Fruit fly (Drosophila melanogaster): ENCODE data around the gene Eig71Ee.
A peak's percentile ranks its signal among the peaks of the same experiment; 100 is the strongest.

Gene Eig71Ee

dm6 chr3L:15675111-15675510, 19.3 kb upstream of the Eig71Ee start (continued):
- TF ChIP-seq CG9727 (GFP tag; optimal IDR thresholded peaks at IDR 0.05) (peak; percentile 90), Lpt (GFP tag; optimal IDR thresholded peaks at IDR 0.05) (no peak), yki (optimal IDR thresholded peaks at IDR 0.05) (no peak), Lhr (GFP tag; optimal IDR thresholded peaks at IDR 0.05) (peak; percentile 45), sug (tag; optimal IDR thresholded peaks at IDR 0.05) (no peak), CG18599 (GFP tag; optimal IDR thresholded peaks at IDR 0.05) (no peak), Atf3 (GFP tag; optimal IDR thresholded peaks at IDR 0.05) (peak; percentile 78), CG11723 (GFP tag; optimal IDR thresholded peaks at IDR 0.05) (peak; percentile 44), CG5245 (GFP tag; optimal IDR thresholded peaks at IDR 0.05) (peak; percentile 43), dysf (GFP tag; IDR thresholded peaks at IDR 0.05) (peak; percentile 28; the same call in 1 of the 3 replicates), psq (GFP tag; optimal IDR thresholded peaks at IDR 0.05) (no peak), Bteb2 (GFP tag; optimal IDR thresholded peaks at IDR 0.05) (peak; percentile 4), CG16815 (GFP tag; optimal IDR thresholded peaks at IDR 0.05) (peak; percentile 82), CG12299 (tag; optimal IDR thresholded peaks at IDR 0.05) (no peak), CG1603 (tag; optimal IDR thresholded peaks at IDR 0.05) (peak; percentile 92), Nf-YB (GFP tag; optimal IDR thresholded peaks at IDR 0.05) (peak; percentile 45), Neu2 (GFP tag; optimal IDR thresholded peaks at IDR 0.05; ENCODE audit: borderline replicate concordance) (no peak), fd102C (GFP tag; optimal IDR thresholded peaks at IDR 0.05) (no peak), CG4617 (GFP tag; optimal IDR thresholded peaks at IDR 0.05; ENCODE audit: borderline replicate concordance) (peak; percentile 28), Fer1 (GFP tag; optimal IDR thresholded peaks at IDR 0.05) (no peak), Spps (tag; optimal IDR thresholded peaks at IDR 0.05) (peak; percentile 86), CG32532 (GFP tag; IDR thresholded peaks at IDR 0.05) (no peak), Usf (GFP tag; optimal IDR thresholded peaks at IDR 0.05) (peak; percentile 62), CG30020 (tag; optimal IDR thresholded peaks at IDR 0.05) (peak; percentile 17), CG7963 (GFP tag; IDR thresholded peaks at IDR 0.05; ENCODE audit: partially characterized antibody) (no peak), NC2α (GFP tag; optimal IDR thresholded peaks at IDR 0.05) (peak; percentile 28), CG1233 (GFP tag; optimal IDR thresholded peaks at IDR 0.05) (peak; percentile 61), sr (GFP tag; IDR thresholded peaks at IDR 0.05) (no peak), tx (GFP tag; optimal IDR thresholded peaks at IDR 0.05) (peak; percentile 9), ase (GFP tag; IDR thresholded peaks at IDR 0.05) (peak; percentile 25; the same call in 1 of the 3 replicates), CG15601 (tag; optimal IDR thresholded peaks at IDR 0.05) (peak; percentile 81), nau (GFP tag; optimal IDR thresholded peaks at IDR 0.05) (peak; percentile 67), CG1832 (GFP tag; optimal IDR thresholded peaks at IDR 0.05) (no peak), lab (GFP tag; optimal IDR thresholded peaks at IDR 0.05) (peak; percentile 7), CG6175 (GFP tag; IDR thresholded peaks at IDR 0.05) (no peak), dimm (GFP tag; IDR thresholded peaks at IDR 0.05) (0 out of 2 replicates have a peak, but pooled peaks have one; percentile 16), emc (GFP tag; optimal IDR thresholded peaks at IDR 0.05) (no peak), CG30431 (GFP tag; optimal IDR thresholded peaks at IDR 0.05) (peak; percentile 77), dm (GFP tag; optimal IDR thresholded peaks at IDR 0.05) (no peak), gem (tag; optimal IDR thresholded peaks at IDR 0.05) (peak; percentile 87), Fer3 (tag; optimal IDR thresholded peaks at IDR 0.05) (peak; percentile 4), Ets65A (GFP tag) (peak; percentile 94), CG3726 (GFP tag; IDR thresholded peaks at IDR 0.05) (no peak), chif (GFP tag; optimal IDR thresholded peaks at IDR 0.05) (peak; percentile 63 to 88), CG6254 (GFP tag; optimal IDR thresholded peaks at IDR 0.05) (peak; percentile 81), Myb (GFP tag; optimal IDR thresholded peaks at IDR 0.05) (no peak), CG1024 (GFP tag; IDR thresholded peaks at IDR 0.05) (peak; percentile 42), cato (GFP tag; optimal IDR thresholded peaks at IDR 0.05; ENCODE audit: borderline replicate concordance) (peak; percentile 27), Hr39 (optimal IDR thresholded peaks at IDR 0.05) (no peak), inv (GFP tag; IDR thresholded peaks at IDR 0.05; ENCODE audit: partially characterized antibody) (no peak), CG13296 (GFP tag; optimal IDR thresholded peaks at IDR 0.05) (no peak)
